Fruit fly (Drosophila melanogaster) whole organism, embryonic: ENCODE data around the gene bor.

ENCODE experiments used
- Adf1 ChIP-seq: fragments of 200-800 bp; sonication (Bioruptor generic); IDR thresholded peaks from 2 replicates; pipeline ENCODE4 v1.3.6; 2022; ENCODE audit warnings: missing biosample characterization, missing genetic modification characterization
- Atf6 ChIP-seq: fragments of 200-800 bp; sonication (Bioruptor generic); IDR thresholded peaks from 2 replicates; pipeline ENCODE4 v1.3.6; 2022; ENCODE audit warnings: missing biosample characterization, missing genetic modification characterization
- Blimp-1 ChIP-seq: fragments of 200-800 bp; sonication (Bioruptor generic); optimal IDR thresholded peaks from 3 replicates; lab custom pipeline; 2018; ENCODE audit warnings: missing biosample characterization, missing genetic modification characterization, mild to moderate bottlenecking, moderate library complexity, missing genetic modification reagents
- CG14441 ChIP-seq: fragments of 200-800 bp; sonication (Bioruptor generic); IDR thresholded peaks from 2 replicates; pipeline ENCODE4 v1.3.6; 2022; ENCODE audit warnings: missing biosample characterization, missing genetic modification characterization
- CG14667 ChIP-seq: fragments of 200-800 bp; sonication (Bioruptor generic); IDR thresholded peaks from 2 replicates; pipeline ENCODE4 v1.3.6; 2022; ENCODE audit warnings: missing biosample characterization, missing genetic modification characterization
- CG14860 ChIP-seq: fragments of 200-800 bp; sonication (Bioruptor generic); IDR thresholded peaks from 3 replicates; pipeline ENCODE4 v1.3.6; 2022; ENCODE audit warnings: missing biosample characterization, missing genetic modification characterization; ENCODE audit not compliant: partially characterized antibody
- CG1529 ChIP-seq: fragments of 200-800 bp; sonication (Bioruptor generic); optimal IDR thresholded peaks from 3 replicates; lab custom pipeline; 2018; ENCODE audit warnings: missing biosample characterization, missing genetic modification characterization
- CG1602 ChIP-seq: fragments of 200-800 bp; sonication (Bioruptor generic); optimal IDR thresholded peaks from 3 replicates; lab custom pipeline; 2016; ENCODE audit warnings: missing biosample characterization, missing genetic modification characterization
- CG2678 ChIP-seq: fragments of 200-800 bp; sonication (Bioruptor generic); optimal IDR thresholded peaks from 3 replicates; lab custom pipeline; 2019; ENCODE audit warnings: missing biosample characterization, mild to moderate bottlenecking, missing genetic modification characterization, moderate library complexity
- CG30403 ChIP-seq: fragments of 200-800 bp; sonication (Bioruptor generic); optimal IDR thresholded peaks from 3 replicates; lab custom pipeline; 2016; ENCODE audit warnings: missing biosample characterization, missing genetic modification characterization
- CG31388 ChIP-seq: fragments of 200-800 bp; sonication (Bioruptor generic); optimal IDR thresholded peaks from 2 replicates; lab custom pipeline; 2016; ENCODE audit warnings: missing biosample characterization, missing genetic modification characterization
- CG32532 ChIP-seq: fragments of 200-800 bp; sonication (Bioruptor generic); IDR thresholded peaks from 2 replicates; pipeline ENCODE4 v1.3.6; 2022; ENCODE audit warnings: missing biosample characterization, missing genetic modification characterization
- CG3407 ChIP-seq: fragments of 200-800 bp; sonication (Bioruptor generic); optimal IDR thresholded peaks from 2 replicates; lab custom pipeline; 2018; ENCODE audit warnings: missing biosample characterization, mild to moderate bottlenecking, missing genetic modification characterization
- CG3726 ChIP-seq: fragments of 200-800 bp; sonication (Bioruptor generic); IDR thresholded peaks from 3 replicates; pipeline ENCODE4, ENCODE4 v1.3.6; 2022; ENCODE audit warnings: missing biosample characterization, missing genetic modification characterization
- CG4282 ChIP-seq: fragments of 200-800 bp; sonication (Bioruptor generic); optimal IDR thresholded peaks from 2 replicates; lab custom pipeline; 2016; ENCODE audit warnings: missing biosample characterization, missing genetic modification characterization
- CG4328 ChIP-seq: fragments of 200-800 bp; sonication (Bioruptor generic); optimal IDR thresholded peaks from 3 replicates; lab custom pipeline; 2017; ENCODE audit warnings: missing biosample characterization, missing genetic modification reagents, missing genetic modification characterization
- CG4730 ChIP-seq: fragments of 200-800 bp; sonication (Bioruptor generic); IDR thresholded peaks from 2 replicates; pipeline ENCODE4 v1.3.6; 2022; ENCODE audit warnings: missing biosample characterization, missing genetic modification characterization
- CG4820 ChIP-seq: fragments of 200-800 bp; sonication (Bioruptor generic); optimal IDR thresholded peaks from 3 replicates; lab custom pipeline; 2016; ENCODE audit warnings: missing biosample characterization, missing genetic modification characterization
- CG7556 ChIP-seq: fragments of 200-800 bp; sonication (Bioruptor generic); optimal IDR thresholded peaks from 2 replicates; lab custom pipeline; 2017; ENCODE audit warnings: missing biosample characterization, mild to moderate bottlenecking, missing genetic modification characterization
- CG7987 ChIP-seq: fragments of 200-800 bp; sonication (Bioruptor generic); optimal IDR thresholded peaks from 2 replicates; lab custom pipeline; 2018; ENCODE audit warnings: missing biosample characterization, mild to moderate bottlenecking, missing genetic modification characterization, moderate library complexity
- CG8089 ChIP-seq: fragments of 200-800 bp; sonication (Bioruptor generic); optimal IDR thresholded peaks from 3 replicates; lab custom pipeline; 2016; ENCODE audit warnings: missing biosample characterization, missing genetic modification characterization
- CG8388 ChIP-seq: fragments of 200-800 bp; sonication (Bioruptor generic); optimal IDR thresholded peaks from 2 replicates; lab custom pipeline; 2019; ENCODE audit warnings: missing biosample characterization, mild to moderate bottlenecking, missing genetic modification characterization, moderate library complexity
- CG9609 ChIP-seq: fragments of 200-800 bp; sonication (Bioruptor generic); optimal IDR thresholded peaks from 3 replicates; lab custom pipeline; 2016; ENCODE audit warnings: missing biosample characterization, missing genetic modification characterization
- HHEX ChIP-seq: fragments of 200-800 bp; sonication (Bioruptor generic); optimal IDR thresholded peaks from 3 replicates; lab custom pipeline; 2017; ENCODE audit warnings: missing biosample characterization, mild to moderate bottlenecking, missing genetic modification characterization, missing genetic modification reagents
- HLHmδ ChIP-seq: fragments of 200-800 bp; sonication (Bioruptor generic); optimal IDR thresholded peaks from 2 replicates; lab custom pipeline; 2018; ENCODE audit warnings: missing biosample characterization, mild to moderate bottlenecking, missing genetic modification characterization, moderate library complexity
- HmgD ChIP-seq: fragments of 200-800 bp; sonication (Bioruptor generic); optimal IDR thresholded peaks from 3 replicates; lab custom pipeline; 2016; ENCODE audit warnings: missing biosample characterization, missing genetic modification characterization
- Meics ChIP-seq: fragments of 200-800 bp; sonication (Bioruptor generic); optimal IDR thresholded peaks from 2 replicates; lab custom pipeline; 2017; ENCODE audit warnings: missing biosample characterization, mild to moderate bottlenecking, missing genetic modification characterization
- Oli ChIP-seq: fragments of 200-800 bp; sonication (Bioruptor generic); optimal IDR thresholded peaks from 2 replicates; lab custom pipeline; 2018; ENCODE audit warnings: missing biosample characterization, mild to moderate bottlenecking, missing genetic modification characterization, moderate library complexity
- Opbp ChIP-seq: fragments of 200-800 bp; sonication (Bioruptor generic); IDR thresholded peaks from 3 replicates; pipeline ENCODE4 v1.3.6; 2022; ENCODE audit warnings: missing biosample characterization, missing genetic modification characterization; ENCODE audit not compliant: partially characterized antibody
- Scr ChIP-seq: fragments of 200-800 bp; sonication (Bioruptor generic); IDR thresholded peaks from 2 replicates; pipeline ENCODE4 v1.3.6; 2022; ENCODE audit warnings: missing biosample characterization, missing genetic modification characterization; ENCODE audit not compliant: partially characterized antibody
- Six4 ChIP-seq: fragments of 200-800 bp; sonication (Bioruptor generic); optimal IDR thresholded peaks from 2 replicates; lab custom pipeline; 2016; ENCODE audit warnings: missing biosample characterization, missing genetic modification characterization
- Trl ChIP-seq, 3 experiments: fragments of >200 bp in 2 of 3; fragments of 200-800 bp in 1 of 3; sonication (Bioruptor generic) in 1 of 3; optimal IDR thresholded peaks; 2 replicates in 1 of 3; 3 replicates in 2 of 3; lab custom pipeline; 2016 to 2017; ENCODE audit warnings: missing biosample characterization in 1 of 3, missing genetic modification characterization in 1 of 3
- Xrp1 ChIP-seq: fragments of 200-800 bp; sonication (Bioruptor generic); IDR thresholded peaks from 2 replicates; pipeline ENCODE4 v1.3.6; 2022; ENCODE audit warnings: missing biosample characterization, missing genetic modification characterization
- al ChIP-seq: fragments of 200-800 bp; sonication (Bioruptor generic); IDR thresholded peaks from 2 replicates; pipeline ENCODE4 v1.3.6; 2022; ENCODE audit warnings: missing biosample characterization, missing genetic modification characterization
- amos ChIP-seq: fragments of 200-800 bp; sonication (Bioruptor generic); IDR thresholded peaks from 2 replicates; pipeline ENCODE4 v1.3.6; 2022; ENCODE audit warnings: missing biosample characterization, missing genetic modification characterization; ENCODE audit not compliant: partially characterized antibody
- bab2 ChIP-seq: fragments of 200-800 bp; sonication (Bioruptor generic); optimal IDR thresholded peaks from 2 replicates; lab custom pipeline; 2016; ENCODE audit warnings: missing biosample characterization, missing genetic modification characterization
- bcd ChIP-seq: fragments of 200-800 bp; sonication (Bioruptor generic); optimal IDR thresholded peaks from 2 replicates; lab custom pipeline; 2017; ENCODE audit warnings: missing biosample characterization, mild to moderate bottlenecking, missing genetic modification characterization
- da ChIP-seq: fragments of 200-800 bp; sonication (Bioruptor generic); optimal IDR thresholded peaks from 2 replicates; lab custom pipeline; 2016; ENCODE audit warnings: missing biosample characterization, missing genetic modification characterization
- dan ChIP-seq: fragments of 200-800 bp; sonication (Bioruptor generic); IDR thresholded peaks from 2 replicates; pipeline ENCODE4 v1.3.6; 2022; ENCODE audit warnings: missing biosample characterization, missing genetic modification characterization
- en ChIP-seq: fragments of 200-800 bp; sonication (Bioruptor generic); optimal IDR thresholded peaks from 2 replicates; lab custom pipeline; 2016; ENCODE audit warnings: missing biosample characterization, missing genetic modification characterization
- gem ChIP-seq: fragments of 200-800 bp; sonication (Bioruptor generic); optimal IDR thresholded peaks from 2 replicates; lab custom pipeline; 2019; ENCODE audit warnings: missing biosample characterization, mild to moderate bottlenecking, missing genetic modification characterization, moderate library complexity
- ind ChIP-seq: fragments of 200-800 bp; sonication (Bioruptor generic); optimal IDR thresholded peaks from 3 replicates; lab custom pipeline; 2016; ENCODE audit warnings: missing biosample characterization, missing genetic modification characterization
- nmo ChIP-seq: fragments of 200-800 bp; sonication (Bioruptor generic); optimal IDR thresholded peaks from 2 replicates; lab custom pipeline; 2018; ENCODE audit warnings: missing biosample characterization, mild to moderate bottlenecking, missing genetic modification characterization, moderate library complexity
- odd ChIP-seq: fragments of 200-800 bp; sonication (Bioruptor generic); optimal IDR thresholded peaks from 2 replicates; lab custom pipeline; 2017; ENCODE audit warnings: missing biosample characterization, mild to moderate bottlenecking, missing genetic modification characterization
- pfk ChIP-seq: fragments of 200-800 bp; sonication (Bioruptor generic); optimal IDR thresholded peaks from 2 replicates; lab custom pipeline; 2018; ENCODE audit warnings: missing biosample characterization, mild to moderate bottlenecking, missing genetic modification characterization, moderate library complexity
- pzg ChIP-seq: fragments of 200-800 bp; sonication (Bioruptor generic); optimal IDR thresholded peaks from 3 replicates; lab custom pipeline; 2018; ENCODE audit warnings: missing biosample characterization, mild to moderate bottlenecking, missing genetic modification characterization, moderate library complexity
- row ChIP-seq: fragments of 200-800 bp; sonication (Bioruptor generic); IDR thresholded peaks from 3 replicates; pipeline ENCODE4 v1.3.6; 2022; ENCODE audit warnings: missing biosample characterization, missing genetic modification characterization
- so ChIP-seq: fragments of 200-800 bp; sonication (Bioruptor generic); IDR thresholded peaks from 3 replicates; pipeline ENCODE4 v1.3.6; 2022; ENCODE audit warnings: missing biosample characterization, missing genetic modification characterization

Gene bor

dm6 chr3R:16260385-16261169, 3.3 kb downstream of the bor start (continued):
- TF ChIP-seq Xrp1 (GFP tag; lab: Robert Waterston, UW) (peak; percentile 71), CG1529 (GFP tag; lab: Kevin White, UChicago) (peak; percentile 61), CG14441 (peak; percentile 41; the same call in 1 of the 2 replicates), Six4 (peak; percentile 56), CG1602 (peak; percentile 67), gem (tag; lab: Kevin White, UChicago) (no peak), CG32532 (GFP tag; lab: Robert Waterston, UW) (peak; percentile 81), CG8388 (peak; percentile 41), en (GFP tag; lab: Kevin White, UChicago) (peak; percentile 42), pzg (GFP tag; lab: Kevin White, UChicago) (peak; percentile 94), bab2 (GFP tag; lab: Kevin White, UChicago) (peak; percentile 61), CG14667 (GFP tag; lab: Robert Waterston, UW) (peak; percentile 56; the same call in 1 of the 2 replicates), CG8089 (GFP tag; lab: Kevin White, UChicago) (peak; percentile 63), Trl (optimal IDR thresholded peaks at IDR 0.05; lab: Kevin White, UChicago) (no peak), Trl (GFP tag; optimal IDR thresholded peaks at IDR 0.05; lab: Kevin White, UChicago) (peak; percentile 75), al (GFP tag; lab: Robert Waterston, UW) (peak; percentile 16; the same call in 1 of the 2 replicates), odd (no peak), so (GFP tag; lab: Robert Waterston, UW) (peak; percentile 39; the same call in 1 of the 3 replicates), CG14860 (GFP tag; lab: Robert Waterston, UW) (peak; percentile 52; the same call in 2 of the 3 replicates), Atf6 (no peak), CG31388 (no peak), CG4328 (peak; percentile 49), Opbp (GFP tag; lab: Robert Waterston, UW) (peak; percentile 61; the same call in 2 of the 3 replicates), CG3726 (peak; percentile 5; the same call in 1 of the 3 replicates), CG4730 (GFP tag; lab: Robert Waterston, UW) (peak; percentile 60), pfk (peak; percentile 60), amos (GFP tag; lab: Robert Waterston, UW) (peak; percentile 69), CG30403 (GFP tag; lab: Kevin White, UChicago) (peak; percentile 72), Meics (GFP tag; lab: Kevin White, UChicago) (no peak), HHEX (peak; percentile 77), bcd (GFP tag; lab: Kevin White, UChicago) (no peak), Adf1 (no peak), Oli (tag; lab: Kevin White, UChicago) (peak; percentile 50), nmo (GFP tag; lab: Kevin White, UChicago) (peak; percentile 43), CG4282 (GFP tag; lab: Kevin White, UChicago) (no peak), HmgD (GFP tag; lab: Kevin White, UChicago) (peak; percentile 48), CG2678 (tag; lab: Kevin White, UChicago) (no peak), da (no peak), Scr (GFP tag; lab: Robert Waterston, UW) (peak; percentile 63), HLHmδ (GFP tag; lab: Kevin White, UChicago) (peak; percentile 97), CG3407 (peak; percentile 74), dan (GFP tag; lab: Robert Waterston, UW) (no peak), CG7987 (GFP tag; lab: Kevin White, UChicago) (peak; percentile 82), CG9609 (GFP tag; lab: Kevin White, UChicago) (peak; percentile 72), Blimp-1 (GFP tag; lab: Kevin White, UChicago) (no peak), row (peak; percentile 34; the same call in 1 of the 3 replicates), CG4820 (peak; percentile 64), ind (GFP tag; lab: Kevin White, UChicago) (peak; percentile 74), CG7556 (GFP tag; lab: Kevin White, UChicago) (peak; percentile 28)
